Fruit fly (Drosophila melanogaster): ENCODE measurements around the gene CG9813.

CG9813 gene

DNA sequence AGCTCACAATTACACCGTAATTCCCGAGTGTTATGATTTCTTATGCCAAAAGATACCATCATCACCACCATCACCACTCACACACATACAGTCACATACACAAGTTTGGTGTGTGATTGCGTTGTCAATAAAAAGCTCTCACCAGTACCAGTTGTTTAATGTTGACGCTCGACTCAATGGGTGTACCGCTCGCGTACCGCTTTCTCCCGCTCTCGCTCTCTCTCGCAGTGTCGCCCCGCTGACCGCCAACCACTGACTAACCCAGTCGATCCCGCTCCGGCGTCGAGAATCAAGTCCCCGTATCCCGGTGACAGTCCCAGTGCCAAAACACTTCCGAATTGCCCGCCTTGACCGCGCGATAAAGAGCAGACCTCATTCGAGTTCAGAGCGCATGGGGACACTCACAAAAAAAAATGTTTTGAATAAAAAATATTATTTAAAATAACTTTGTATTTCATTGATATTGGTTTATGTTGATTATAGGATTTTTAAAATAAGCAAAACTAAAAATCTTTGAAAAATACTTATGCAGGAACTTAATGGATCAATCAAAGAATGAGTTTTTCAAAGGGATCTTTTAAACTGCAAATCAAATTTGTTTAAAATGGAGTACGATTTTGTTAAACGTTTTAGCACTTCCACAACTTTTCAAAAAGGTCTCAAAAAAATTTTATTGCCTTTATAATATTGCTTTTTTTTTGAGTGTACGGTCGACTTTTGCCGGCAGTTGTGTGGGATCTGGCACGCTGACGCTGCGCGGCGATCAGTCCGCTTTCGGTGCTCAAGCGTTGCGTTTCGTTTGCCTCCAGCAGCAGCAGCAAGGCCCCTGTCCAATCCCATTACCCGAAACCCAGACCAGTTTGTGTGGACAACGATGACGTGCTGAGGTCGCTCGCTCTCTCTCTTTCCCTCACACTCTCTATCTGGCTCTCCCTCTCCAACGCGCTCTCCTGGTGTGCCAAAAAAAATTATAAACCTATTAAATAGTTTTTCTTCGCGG, 15.1 kb downstream of the CG9813 start, which contains the start of gene Dic1 (continued):
- TF ChIP-seq dysf (GFP tag; IDR thresholded peaks at IDR 0.05): peak; percentile 96
- TF ChIP-seq CG4707 (GFP tag; optimal IDR thresholded peaks at IDR 0.05): peak; percentile 77
- TF ChIP-seq corto (GFP tag; optimal IDR thresholded peaks at IDR 0.05): peak; percentile 84
- peak; percentile 80 for TF ChIP-seq sr (GFP tag; IDR thresholded peaks at IDR 0.05)
- peak; percentile 98 for TF ChIP-seq gem (tag; optimal IDR thresholded peaks at IDR 0.05)
- peak in 1 of 2 experiments; percentile 64 for TF ChIP-seq tll (GFP tag; optimal IDR thresholded peaks at IDR 0.05)
- TF ChIP-seq CG11093 (GFP tag; IDR thresholded peaks at IDR 0.05): peak; percentile 90
- peak; percentile 14 for TF ChIP-seq mirr (GFP tag; optimal IDR thresholded peaks at IDR 0.05)
- peak; percentile 97 for TF ChIP-seq CG11723 (GFP tag; optimal IDR thresholded peaks at IDR 0.05)
- TF ChIP-seq CG11247 (GFP tag; IDR thresholded peaks at IDR 0.05): peak; percentile 85
- peak; percentile 96 for TF ChIP-seq Abd-B (GFP tag; optimal IDR thresholded peaks at IDR 0.05)
- peak; percentile 93 for TF ChIP-seq CG18764 (GFP tag; optimal IDR thresholded peaks at IDR 0.05)
- peak; percentile 98 for TF ChIP-seq CG18262 (tag; optimal IDR thresholded peaks at IDR 0.05)
- TF ChIP-seq Rfx (GFP tag; IDR thresholded peaks at IDR 0.05): peak; percentile 93
- TF ChIP-seq CG14014 (GFP tag; IDR thresholded peaks at IDR 0.05): peak; percentile 87
- peak; percentile 89 for TF ChIP-seq CG10431 (GFP tag; optimal IDR thresholded peaks at IDR 0.05)
- peak; percentile 90 for TF ChIP-seq CG8359 (GFP tag; optimal IDR thresholded peaks at IDR 0.05; ENCODE audit: borderline replicate concordance)
- peak; percentile 73 for TF ChIP-seq CrebB (tag; optimal IDR thresholded peaks at IDR 0.05)
- TF ChIP-seq CG10543 (GFP tag; optimal IDR thresholded peaks at IDR 0.05): peak; percentile 98
- peak; percentile 10 for TF ChIP-seq MESR4 (GFP tag; optimal IDR thresholded peaks at IDR 0.05)
- peak; percentile 92 for TF ChIP-seq trem (tag; optimal IDR thresholded peaks at IDR 0.05)
- TF ChIP-seq org-1 (GFP tag; optimal IDR thresholded peaks at IDR 0.05): peak; percentile 96
- TF ChIP-seq CG34376 (GFP tag; optimal IDR thresholded peaks at IDR 0.05): peak; percentile 91
- TF ChIP-seq Scr (GFP tag; IDR thresholded peaks at IDR 0.05; ENCODE audit: partially characterized antibody): peak; percentile 17; the same call in 1 of the 2 replicates
- TF ChIP-seq CG17612 (GFP tag; IDR thresholded peaks at IDR 0.05): peak; percentile 77
- peak; percentile 86 for TF ChIP-seq jigr1 (GFP tag; IDR thresholded peaks at IDR 0.05)
- peak; percentile 57 for TF ChIP-seq CG11696 (GFP tag; IDR thresholded peaks at IDR 0.05)
- TF ChIP-seq zfh2 (GFP tag; optimal IDR thresholded peaks at IDR 0.05): peak; percentile 95
- peak; percentile 69 for TF ChIP-seq gt (GFP tag; IDR thresholded peaks at IDR 0.05)
- peak; percentile 68; the same call in 1 of the 2 replicates for TF ChIP-seq Bgb (GFP tag; IDR thresholded peaks at IDR 0.05; ENCODE audit: partially characterized antibody)
- peak; percentile 89 for TF ChIP-seq pum (GFP tag; optimal IDR thresholded peaks at IDR 0.05)
- TF ChIP-seq E2f2 (GFP tag; IDR thresholded peaks at IDR 0.05): peak; percentile 71
- TF ChIP-seq CG11398 (GFP tag; optimal IDR thresholded peaks at IDR 0.05): peak; percentile 78
- TF ChIP-seq CG7987 (GFP tag; optimal IDR thresholded peaks at IDR 0.05): peak; percentile 75
- peak; percentile 76 for TF ChIP-seq disco-r (GFP tag; optimal IDR thresholded peaks at IDR 0.05)
- TF ChIP-seq Hmr (GFP tag; optimal IDR thresholded peaks at IDR 0.05): peak; percentile 98
- TF ChIP-seq dmrt99B (tag; optimal IDR thresholded peaks at IDR 0.05): peak; percentile 98
- TF ChIP-seq CG13123 (GFP tag; optimal IDR thresholded peaks at IDR 0.05): peak; percentile 89
- peak; percentile 93 for TF ChIP-seq YL-1 (GFP tag; optimal IDR thresholded peaks at IDR 0.05)
- peak; percentile 98 for TF ChIP-seq CG10147 (GFP tag; optimal IDR thresholded peaks at IDR 0.05)
- peak; percentile 53; the same call in 1 of the 3 replicates for TF ChIP-seq HLH4C (GFP tag; IDR thresholded peaks at IDR 0.05; ENCODE audit: partially characterized antibody)
- peak; percentile 93 for TF ChIP-seq kah (GFP tag; optimal IDR thresholded peaks at IDR 0.05)
- peak; percentile 87 for TF ChIP-seq CHES-1-like (GFP tag; optimal IDR thresholded peaks at IDR 0.05)
- TF ChIP-seq oc (tag; optimal IDR thresholded peaks at IDR 0.05): peak; percentile 89
- TF ChIP-seq schlank (tag; optimal IDR thresholded peaks at IDR 0.05): peak; percentile 91
- TF ChIP-seq CG17568 (GFP tag; optimal IDR thresholded peaks at IDR 0.05): peak; percentile 84
- peak; percentile 96 for TF ChIP-seq Dek (tag; optimal IDR thresholded peaks at IDR 0.05)
